Worm (Caenorhabditis elegans): Measurements from ENCODE around the gene T05A8.3.

DNA sequence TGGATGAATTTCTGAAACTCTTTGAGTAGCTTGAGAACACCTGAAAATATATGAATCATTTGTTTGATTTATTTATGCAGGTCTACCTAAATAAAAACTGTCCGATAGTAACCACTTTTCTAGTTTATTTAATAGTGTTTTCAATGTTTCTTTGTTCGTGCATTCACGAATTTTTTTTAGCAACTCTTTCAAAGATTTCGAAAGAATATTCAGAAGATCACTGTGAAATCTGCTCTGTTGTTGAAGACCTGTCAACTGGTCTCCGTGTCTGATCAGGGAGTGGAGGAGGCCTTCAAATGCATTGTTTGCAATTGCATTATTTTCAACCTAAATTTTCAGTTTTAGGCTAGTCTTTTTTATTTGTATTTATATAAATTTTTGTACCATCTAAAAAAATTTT lies 7.3 kb downstream of the T05A8.3 start, which contains the start of gene T05A8.1:
- TF ChIP-seq nhr-237 (tag; optimal IDR thresholded peaks at IDR 0.05) (no peak), zag-1 (tag; optimal IDR thresholded peaks at IDR 0.05) (no peak), tbx-2 (tag; optimal IDR thresholded peaks at IDR 0.05) (no peak), nhr-77 (tag; optimal IDR thresholded peaks at IDR 0.05) (no peak), egl-27 (tag; optimal IDR thresholded peaks at IDR 0.05) (no peak)

Data from whole organism, L1 larva.